Fruit fly (Drosophila melanogaster) whole organism, wandering third instar larva: ENCODE data around the gene p130CAS.

Experiments used
- Abd-B ChIP-seq: fragments of >200 bp; optimal IDR thresholded peaks from 2 replicates; lab custom pipeline; 2017; ENCODE audit warnings: missing biosample characterization, missing genetic modification characterization
- CG32264 ChIP-seq: fragments of 200-800 bp; sonication (Bioruptor generic); optimal IDR thresholded peaks from 2 replicates; lab custom pipeline; 2016; ENCODE audit warnings: missing biosample characterization, missing genetic modification characterization
- CG9705 ChIP-seq: fragments of 200-800 bp; sonication (Bioruptor generic); optimal IDR thresholded peaks from 2 replicates; lab custom pipeline; 2018; ENCODE audit warnings: missing biosample characterization, mild to moderate bottlenecking, missing genetic modification characterization
- CrebA ChIP-seq: fragments of 200-800 bp; sonication (Bioruptor generic); optimal IDR thresholded peaks from 2 replicates; lab custom pipeline; 2016; ENCODE audit warnings: missing biosample characterization, mild to moderate bottlenecking, missing genetic modification characterization, borderline replicate concordance
- Dfd ChIP-seq: fragments of >200 bp; optimal IDR thresholded peaks from 2 replicates; lab custom pipeline; 2017; ENCODE audit warnings: missing biosample characterization, missing genetic modification characterization
- Dif ChIP-seq: fragments of 200-275, 200-300 bp; sonication (Bioruptor generic); optimal IDR thresholded peaks from 2 replicates; lab custom pipeline; 2018; ENCODE audit warnings: missing biosample characterization, missing genetic modification characterization; ENCODE audit not compliant: partially characterized antibody
- GATAd ChIP-seq: sonication (Bioruptor generic); optimal IDR thresholded peaks from 2 replicates; lab custom pipeline; 2016; ENCODE audit warnings: missing biosample characterization, missing genetic modification characterization
- HLH106 ChIP-seq: fragments of 200-800 bp; optimal IDR thresholded peaks from 3 replicates; lab custom pipeline; 2019; ENCODE audit warnings: missing biosample characterization, mild to moderate bottlenecking, missing genetic modification characterization, moderate library complexity
- Hnf4 ChIP-seq: fragments of 200-800 bp; sonication (Bioruptor generic); optimal IDR thresholded peaks from 2 replicates; lab custom pipeline; 2016; ENCODE audit warnings: missing biosample characterization, mild to moderate bottlenecking, missing genetic modification characterization
- Hr78 ChIP-seq: fragments of >200 bp; optimal IDR thresholded peaks from 2 replicates; lab custom pipeline; 2017; ENCODE audit warnings: missing biosample characterization, missing genetic modification characterization
- Hr83 ChIP-seq: fragments of 200-300 bp; sonication (Bioruptor generic); optimal IDR thresholded peaks from 2 replicates; lab custom pipeline; 2016; ENCODE audit warnings: missing biosample characterization, mild to moderate bottlenecking, missing genetic modification characterization, moderate library complexity; ENCODE audit not compliant: poor library complexity, severe bottlenecking
- Jra ChIP-seq: sonication (Bioruptor generic); optimal IDR thresholded peaks from 2 replicates; lab custom pipeline; 2016; ENCODE audit warnings: missing biosample characterization, missing genetic modification characterization
- Mio ChIP-seq: sonication (Bioruptor generic); optimal IDR thresholded peaks from 2 replicates; lab custom pipeline; 2016; ENCODE audit warnings: missing biosample characterization, missing genetic modification characterization
- Myc ChIP-seq: fragments of >200 bp; optimal IDR thresholded peaks from 2 replicates; lab custom pipeline; 2017
- N ChIP-seq: fragments of >200 bp; optimal IDR thresholded peaks from 2 replicates; lab custom pipeline; 2018; ENCODE audit warnings: missing biosample characterization, missing external identifiers, missing genetic modification characterization
- OdsH ChIP-seq: fragments of 200-800 bp; sonication (Bioruptor generic); optimal IDR thresholded peaks from 2 replicates; lab custom pipeline; 2016; ENCODE audit warnings: missing biosample characterization, mild to moderate bottlenecking, missing genetic modification characterization
- Rel ChIP-seq, 2 experiments: fragments of 200-800 bp; sonication (Bioruptor generic) in 1 of 2; optimal IDR thresholded peaks; 2 replicates in 1 of 2; 3 replicates in 1 of 2; lab custom pipeline; 2016 to 2019; ENCODE audit warnings: mild to moderate bottlenecking in 2 of 2, missing biosample characterization in 2 of 2, missing genetic modification characterization in 2 of 2, moderate library complexity in 1 of 2
- Sp1 ChIP-seq: fragments of 200-800 bp; sonication (Bioruptor generic); optimal IDR thresholded peaks from 3 replicates; lab custom pipeline; 2019; ENCODE audit warnings: missing biosample characterization, mild to moderate bottlenecking, missing genetic modification characterization, moderate library complexity
- Vsx2 ChIP-seq: fragments of 200-300, 225-300 bp; sonication (Bioruptor generic); optimal IDR thresholded peaks from 2 replicates; lab custom pipeline; 2018; ENCODE audit warnings: missing biosample characterization, missing genetic modification characterization; ENCODE audit not compliant: partially characterized antibody
- br ChIP-seq: fragments of 200-800 bp; sonication (Bioruptor generic); optimal IDR thresholded peaks from 2 replicates; lab custom pipeline; 2016; ENCODE audit warnings: missing biosample characterization, missing genetic modification characterization
- brk ChIP-seq: fragments of 200-800 bp; sonication (Bioruptor generic); optimal IDR thresholded peaks from 2 replicates; lab custom pipeline; 2016; ENCODE audit warnings: missing biosample characterization, mild to moderate bottlenecking, missing genetic modification characterization
- dl ChIP-seq, 2 experiments: fragments of 175-275, 200-275 bp in 1 of 2; fragments of 200-275 bp in 1 of 2; sonication (Bioruptor generic); optimal IDR thresholded peaks; lab custom pipeline; 2018; ENCODE audit warnings: mild to moderate bottlenecking in 2 of 2, missing biosample characterization in 2 of 2, missing genetic modification characterization in 2 of 2, moderate library complexity in 2 of 2; ENCODE audit not compliant: partially characterized antibody in 2 of 2, insufficient read depth in 1 of 2
- dmrt93B ChIP-seq: fragments of 200-800 bp; sonication (Bioruptor generic); optimal IDR thresholded peaks from 2 replicates; lab custom pipeline; 2018; ENCODE audit warnings: missing biosample characterization, mild to moderate bottlenecking, missing genetic modification characterization
- dsf ChIP-seq: sonication (Bioruptor generic); optimal IDR thresholded peaks from 2 replicates; lab custom pipeline; 2016; ENCODE audit warnings: missing biosample characterization, missing genetic modification characterization, borderline replicate concordance
- ey ChIP-seq: fragments of 200-800 bp; sonication (Bioruptor generic); optimal IDR thresholded peaks from 2 replicates; lab custom pipeline; 2016; ENCODE audit warnings: missing biosample characterization, missing genetic modification characterization
- foxo ChIP-seq, 2 experiments: fragments of 200-800 bp; sonication (Bioruptor generic); optimal IDR thresholded peaks; 2 replicates in 1 of 2; 3 replicates in 1 of 2; lab custom pipeline; 2016 to 2017; ENCODE audit warnings: missing biosample characterization in 2 of 2, missing genetic modification characterization in 2 of 2
- fru ChIP-seq: fragments of 200-800 bp; sonication (Bioruptor generic); optimal IDR thresholded peaks from 3 replicates; lab custom pipeline; 2016; ENCODE audit warnings: missing biosample characterization, mild to moderate bottlenecking, missing genetic modification characterization
- h ChIP-seq: fragments of 200-800 bp; sonication (Bioruptor generic); optimal IDR thresholded peaks from 3 replicates; lab custom pipeline; 2016; ENCODE audit warnings: missing biosample characterization, mild to moderate bottlenecking, missing genetic modification characterization
- jim ChIP-seq: fragments of 175-275, 200-325 bp; sonication (Bioruptor generic); optimal IDR thresholded peaks from 2 replicates; lab custom pipeline; 2016; ENCODE audit warnings: missing biosample characterization, mild to moderate bottlenecking, missing genetic modification characterization
- lola ChIP-seq: fragments of >200 bp; optimal IDR thresholded peaks from 2 replicates; lab custom pipeline; 2017; ENCODE audit warnings: missing biosample characterization, missing genetic modification characterization
- pan ChIP-seq: fragments of >200 bp; optimal IDR thresholded peaks from 2 replicates; lab custom pipeline; 2017
- psq ChIP-seq: fragments of 200-800 bp; sonication (Bioruptor generic); optimal IDR thresholded peaks from 3 replicates; lab custom pipeline; 2017; ENCODE audit warnings: missing biosample characterization, mild to moderate bottlenecking, missing genetic modification characterization, moderate library complexity
- rgr ChIP-seq: fragments of 200-800 bp; sonication (Bioruptor generic); optimal IDR thresholded peaks from 3 replicates; lab custom pipeline; 2016; ENCODE audit warnings: missing biosample characterization, mild to moderate bottlenecking, missing genetic modification characterization
- sage ChIP-seq: fragments of 200-800 bp; sonication (Bioruptor generic); optimal IDR thresholded peaks from 2 replicates; lab custom pipeline; 2016; ENCODE audit warnings: missing biosample characterization, mild to moderate bottlenecking, missing genetic modification characterization
- sv ChIP-seq: fragments of 200-800 bp; sonication (Bioruptor generic); optimal IDR thresholded peaks from 3 replicates; lab custom pipeline; 2016; ENCODE audit warnings: missing biosample characterization, missing genetic modification characterization
- tai ChIP-seq: sonication (Bioruptor generic); optimal IDR thresholded peaks from 2 replicates; lab custom pipeline; 2016; ENCODE audit warnings: missing biosample characterization, missing genetic modification characterization
- usp ChIP-seq: fragments of >200 bp; optimal IDR thresholded peaks from 2 replicates; lab custom pipeline; 2017; ENCODE audit warnings: missing biosample characterization, missing genetic modification characterization
- woc ChIP-seq: sonication (Bioruptor generic); optimal IDR thresholded peaks from 2 replicates; lab custom pipeline; 2016; ENCODE audit warnings: missing biosample characterization, mild to moderate bottlenecking, missing genetic modification characterization

The p130CAS gene

dm6 chr3L:156591-157303, 4.1 kb downstream of the p130CAS start:
- TF ChIP-seq brk (peak; percentile 39), dl (GFP tag; optimal IDR thresholded peaks at IDR 0.05; lab: Kevin White, UChicago; ENCODE audit: insufficient read depth in 1 of 2, partially characterized antibody in 2 of 2) (no peak), sage (GFP tag; lab: Kevin White, UChicago) (no peak), br (peak; percentile 6), CrebA (GFP tag; lab: Kevin White, UChicago) (no peak), dmrt93B (GFP tag; lab: Kevin White, UChicago) (no peak), Dfd (GFP tag; lab: Kevin White, UChicago) (no peak), usp (GFP tag; lab: Kevin White, UChicago) (no peak), woc (GFP tag; lab: Kevin White, UChicago) (no peak), tai (GFP tag; lab: Kevin White, UChicago) (no peak), jim (GFP tag; lab: Kevin White, UChicago) (no peak), psq (GFP tag; lab: Kevin White, UChicago) (peak; percentile 6), h (GFP tag; lab: Kevin White, UChicago) (peak; percentile 59), Vsx2 (GFP tag; lab: Kevin White, UChicago) (peak; percentile 4), Hnf4 (GFP tag; lab: Kevin White, UChicago) (peak; percentile 35), Rel (GFP tag; optimal IDR thresholded peaks at IDR 0.05; lab: Kevin White, UChicago) (no peak), Rel (tag; optimal IDR thresholded peaks at IDR 0.05; lab: Kevin White, UChicago) (peak; percentile 56), Myc (lab: Kevin White, UChicago) (no peak), pan (lab: Kevin White, UChicago) (no peak), Hr78 (GFP tag; lab: Kevin White, UChicago) (no peak), Mio (GFP tag; lab: Kevin White, UChicago) (no peak), CG32264 (GFP tag; lab: Kevin White, UChicago) (no peak), Hr83 (GFP tag; lab: Kevin White, UChicago) (no peak), Jra (GFP tag; lab: Kevin White, UChicago) (peak; percentile 9), lola (no peak), GATAd (GFP tag; lab: Kevin White, UChicago) (no peak), CG9705 (GFP tag; lab: Kevin White, UChicago) (no peak), Dif (GFP tag; lab: Kevin White, UChicago) (no peak), ey (GFP tag; lab: Kevin White, UChicago) (no peak), dsf (GFP tag; lab: Kevin White, UChicago) (no peak), Abd-B (GFP tag; lab: Kevin White, UChicago) (no peak), foxo (GFP tag; optimal IDR thresholded peaks at IDR 0.05; lab: Kevin White, UChicago) (peak in 1 of 2 experiments; percentile 35), Sp1 (GFP tag; lab: Kevin White, UChicago) (no peak), OdsH (GFP tag; lab: Kevin White, UChicago) (peak; percentile 32), HLH106 (no peak), rgr (GFP tag; lab: Kevin White, UChicago) (peak; percentile 17), sv (GFP tag; lab: Kevin White, UChicago) (no peak), fru (GFP tag; lab: Kevin White, UChicago) (peak; percentile 27), N (GFP tag; lab: Kevin White, UChicago) (no peak)

- TF ChIP-seq rgr (GFP tag; lab: Kevin White, UChicago): no peak
- no peak for TF ChIP-seq CrebA (GFP tag; lab: Kevin White, UChicago)
- no peak for TF ChIP-seq Jra (GFP tag; lab: Kevin White, UChicago)
- TF ChIP-seq jim (GFP tag; lab: Kevin White, UChicago): no peak
- TF ChIP-seq brk: no peak
- TF ChIP-seq Mio (GFP tag; lab: Kevin White, UChicago): no peak
- TF ChIP-seq Vsx2 (GFP tag; lab: Kevin White, UChicago): no peak
- TF ChIP-seq CG32264 (GFP tag; lab: Kevin White, UChicago): no peak
- no peak for TF ChIP-seq Dfd (GFP tag; lab: Kevin White, UChicago)
- no peak for TF ChIP-seq h (GFP tag; lab: Kevin White, UChicago)
Observed at dm6 chr3L:157674-158179, 5.0 kb downstream of the p130CAS start.
